Worm (Caenorhabditis elegans) whole organism, late embryonic: Measurements from ENCODE around the gene asp-14.

Experiments
- K02D7.2 ChIP-seq: sonication (generic microtip); optimal IDR thresholded peaks from 2 replicates; lab custom pipeline; 2017; ENCODE audit warnings: mild to moderate bottlenecking, missing genetic modification characterization, missing compliant biosample characterization
- T23F11.4 ChIP-seq: fragments of 200-800 bp; sonication (Bioruptor generic); optimal IDR thresholded peaks from 2 replicates; lab custom pipeline; 2018; ENCODE audit warnings: mild to moderate bottlenecking, missing genetic modification characterization, missing compliant biosample characterization
- ceh-14 ChIP-seq: sonication (generic microtip); optimal IDR thresholded peaks from 2 replicates; lab custom pipeline; 2016; ENCODE audit warnings: missing genotype, missing genetic modification characterization, missing compliant biosample characterization
- ceh-2 ChIP-seq: sonication (generic microtip); optimal IDR thresholded peaks from 2 replicates; lab custom pipeline; 2016; ENCODE audit warnings: missing genotype, missing genetic modification characterization, missing compliant biosample characterization
- ceh-22 ChIP-seq: sonication (generic microtip); optimal IDR thresholded peaks from 2 replicates; lab custom pipeline; 2017; ENCODE audit warnings: missing biosample characterization, missing genetic modification characterization
- ceh-30 ChIP-seq: fragments of 150-350 bp; optimal IDR thresholded peaks from 2 replicates; lab custom pipeline; 2014; ENCODE audit warnings: missing biosample characterization, missing genetic modification characterization
- ceh-48 ChIP-seq: sonication (generic microtip); optimal IDR thresholded peaks from 2 replicates; lab custom pipeline; 2016; ENCODE audit warnings: missing genetic modification characterization, inconsistent platforms, missing compliant biosample characterization
- ceh-6 ChIP-seq: fragments of 200-800 bp; sonication (Bioruptor generic); optimal IDR thresholded peaks from 2 replicates; lab custom pipeline; 2018; ENCODE audit warnings: mild to moderate bottlenecking, missing genetic modification characterization, missing compliant biosample characterization
- ceh-9 ChIP-seq: sonication (generic microtip); optimal IDR thresholded peaks from 2 replicates; lab custom pipeline; 2016; ENCODE audit warnings: mild to moderate bottlenecking, missing genetic modification characterization, inconsistent platforms, missing compliant biosample characterization
- elt-2 ChIP-seq: sonication (generic microtip); optimal IDR thresholded peaks from 2 replicates; lab custom pipeline; 2016; ENCODE audit warnings: missing genetic modification reagents, missing genetic modification characterization, missing compliant biosample characterization
- elt-4 ChIP-seq: sonication (generic microtip); optimal IDR thresholded peaks from 2 replicates; lab custom pipeline; 2016; ENCODE audit warnings: missing genetic modification characterization, missing compliant biosample characterization
- ets-4 ChIP-seq: sonication (generic microtip); optimal IDR thresholded peaks from 2 replicates; lab custom pipeline; 2016; ENCODE audit warnings: missing genetic modification characterization, missing compliant biosample characterization
- eyg-1 ChIP-seq: sonication (generic microtip); optimal IDR thresholded peaks from 2 replicates; lab custom pipeline; 2016; ENCODE audit warnings: missing genotype, missing genetic modification characterization, missing compliant biosample characterization
- fkh-10 ChIP-seq: fragments of 150-350 bp; optimal IDR thresholded peaks from 2 replicates; lab custom pipeline; 2014; ENCODE audit warnings: missing biosample characterization, missing genetic modification reagents, missing genetic modification characterization
- hlh-13 ChIP-seq: fragments of 200-800 bp; sonication (Bioruptor generic); optimal IDR thresholded peaks from 2 replicates; lab custom pipeline; 2018; ENCODE audit warnings: mild to moderate bottlenecking, missing genetic modification characterization, missing compliant biosample characterization
- lim-6 ChIP-seq: sonication (generic microtip); optimal IDR thresholded peaks from 2 replicates; lab custom pipeline; 2016; ENCODE audit warnings: missing genetic modification characterization, missing compliant biosample characterization
- lin-11 ChIP-seq: fragments of 200-800 bp; sonication (Bioruptor generic); optimal IDR thresholded peaks from 2 replicates; lab custom pipeline; 2018; ENCODE audit warnings: mild to moderate bottlenecking, missing genetic modification characterization, missing compliant biosample characterization
- mec-3 ChIP-seq: sonication (generic microtip); optimal IDR thresholded peaks from 2 replicates; lab custom pipeline; 2016; ENCODE audit warnings: borderline replicate concordance, missing genetic modification characterization, missing compliant biosample characterization
- nfya-1 ChIP-seq: sonication (generic microtip); optimal IDR thresholded peaks from 2 replicates; lab custom pipeline; 2017; ENCODE audit warnings: missing genetic modification characterization, mild to moderate bottlenecking, missing compliant biosample characterization, antibody characterized with exemption, moderate library complexity
- nhr-11 ChIP-seq: fragments of 150-350 bp; optimal IDR thresholded peaks from 2 replicates; lab custom pipeline; 2014; ENCODE audit warnings: missing biosample characterization, missing genetic modification characterization
- pat-9 ChIP-seq: fragments of 200-800 bp; sonication (Bioruptor generic); optimal IDR thresholded peaks from 2 replicates; lab custom pipeline; 2018; ENCODE audit warnings: mild to moderate bottlenecking, missing genetic modification characterization, moderate library complexity, missing compliant biosample characterization
- pax-1 ChIP-seq: fragments of 150-350 bp; optimal IDR thresholded peaks from 2 replicates; lab custom pipeline; 2014; ENCODE audit warnings: missing biosample characterization, missing genetic modification characterization
- pha-2 ChIP-seq: sonication (generic microtip); optimal IDR thresholded peaks from 2 replicates; lab custom pipeline; 2017; ENCODE audit warnings: mild to moderate bottlenecking, missing genetic modification characterization, missing compliant biosample characterization
- pqm-1 ChIP-seq: sonication (generic microtip); optimal IDR thresholded peaks from 2 replicates; lab custom pipeline; 2016; ENCODE audit warnings: missing genetic modification characterization, missing compliant biosample characterization
- pros-1 ChIP-seq: fragments of 150-350 bp; optimal IDR thresholded peaks from 2 replicates; lab custom pipeline; 2014; ENCODE audit warnings: missing biosample characterization, missing genetic modification reagents, missing genetic modification characterization
- sdc-2 ChIP-seq: sonication (generic microtip); optimal IDR thresholded peaks from 2 replicates; lab custom pipeline; 2016; ENCODE audit warnings: missing genotype, missing genetic modification characterization, missing compliant biosample characterization
- sox-4 ChIP-seq: sonication (generic microtip); optimal IDR thresholded peaks from 2 replicates; lab custom pipeline; 2017; ENCODE audit warnings: mild to moderate bottlenecking, missing genetic modification characterization, inconsistent platforms, missing compliant biosample characterization
- ttx-3 ChIP-seq: sonication (generic microtip); optimal IDR thresholded peaks from 2 replicates; lab custom pipeline; 2016; ENCODE audit warnings: missing genetic modification reagents, missing genetic modification characterization, missing compliant biosample characterization
- unc-42 ChIP-seq: sonication (generic microtip); optimal IDR thresholded peaks from 2 replicates; lab custom pipeline; 2016; ENCODE audit warnings: missing genotype, missing genetic modification characterization, missing compliant biosample characterization
- unc-55 ChIP-seq: sonication (generic microtip); optimal IDR thresholded peaks from 2 replicates; lab custom pipeline; 2017; ENCODE audit warnings: missing biosample characterization, missing genetic modification reagents, missing genetic modification characterization

Gene asp-14

ce11 chrX:6446564-6446963, at the start of gene asp-14:
TSS of gene asp-14 (minus strand) at chrX:6446664.
- no peak for TF ChIP-seq ttx-3 (tag; lab: Kevin White, UChicago)

ce11 chrX:6484780-6485179, 38.3 kb upstream of the asp-14 start, which contains the start of gene gar-1:
TSS of gene gar-1 (minus strand) at chrX:6484880.
- TF ChIP-seq ceh-14 (no peak), unc-55 (GFP tag; lab: Kevin White, UChicago) (no peak), sdc-2 (no peak), ceh-6 (GFP tag; lab: Kevin White, UChicago) (no peak), unc-42 (tag; lab: Kevin White, UChicago) (no peak), eyg-1 (tag; lab: Kevin White, UChicago) (no peak), pax-1 (tag; lab: Kevin White, UChicago) (no peak), K02D7.2 (no peak), hlh-13 (GFP tag; lab: Kevin White, UChicago) (no peak), elt-2 (tag; lab: Kevin White, UChicago) (no peak), elt-4 (tag; lab: Kevin White, UChicago) (no peak), mec-3 (no peak), ttx-3 (tag; lab: Kevin White, UChicago) (no peak), ceh-9 (tag; lab: Kevin White, UChicago) (no peak), pha-2 (no peak), ceh-48 (no peak), lim-6 (tag; lab: Kevin White, UChicago) (no peak), sox-4 (tag; lab: Kevin White, UChicago) (no peak)

- TF ChIP-seq elt-2 (tag; lab: Kevin White, UChicago) (peak; percentile 59), fkh-10 (GFP tag; lab: Kevin White, UChicago) (no peak)
Measured at ce11 chrX:6476540-6476939, 30.1 kb upstream of the asp-14 start, which contains the start of gene C15B12.1. TSS of gene C15B12.1 (plus strand) at chrX:6476810.

- TF ChIP-seq ceh-9 (tag; lab: Kevin White, UChicago) (no peak), elt-2 (tag; lab: Kevin White, UChicago) (peak; percentile 54)
Measured at ce11 chrX:6473698-6474314, 27.3 kb upstream of the asp-14 start, which contains the start of the genes C15B12.4 and C15B12.8. TSS of gene C15B12.4 (minus strand) at chrX:6473748. TSS of gene C15B12.8 (plus strand) at chrX:6474264.

- no peak for TF ChIP-seq ceh-30 (tag; lab: Kevin White, UChicago)
- TF ChIP-seq pqm-1 = no peak
- no peak for TF ChIP-seq ceh-2 (tag; lab: Kevin White, UChicago)
- TF ChIP-seq pat-9 (tag; lab: Kevin White, UChicago) = no peak
- TF ChIP-seq pros-1 = no peak
- TF ChIP-seq T23F11.4 (GFP tag; lab: Kevin White, UChicago) = no peak
Measured at ce11 chrX:6468499-6468898, 22.0 kb upstream of the asp-14 start, which contains the start of gene C15B12.9. TSS of gene C15B12.9 (plus strand) at chrX:6468799.

- TF ChIP-seq sdc-2 = no peak
- no peak for TF ChIP-seq K02D7.2
- no peak for TF ChIP-seq nhr-11 (tag; lab: Kevin White, UChicago)
- TF ChIP-seq lin-11 (tag; lab: Kevin White, UChicago) = no peak
- TF ChIP-seq nfya-1 = no peak
- no peak for TF ChIP-seq ceh-22 (tag; lab: Kevin White, UChicago)
- TF ChIP-seq pros-1 = no peak
- no peak for TF ChIP-seq unc-42 (tag; lab: Kevin White, UChicago)
- TF ChIP-seq ets-4 = no peak
Measured at ce11 chrX:6467462-6467861, 21.0 kb upstream of the asp-14 start, which contains the start of gene C15B12.3. TSS of gene C15B12.3 (minus strand) at chrX:6467562.
